Fruit fly (Drosophila melanogaster): Measurements from ENCODE around the gene CG14259.

The CG14259 gene

dm6 chr3R:27131408-27131807 is 37.1 kb downstream of the CG14259 start (continued):
- peak; percentile 30 for TF ChIP-seq CG9727 (GFP tag; optimal IDR thresholded peaks at IDR 0.05)
- TF ChIP-seq croc (GFP tag; conservative IDR thresholded peaks at IDR 0.05): no peak
- peak; percentile 24 for TF ChIP-seq CG18011 (GFP tag; optimal IDR thresholded peaks at IDR 0.05)
- TF ChIP-seq Gsc (GFP tag; IDR thresholded peaks at IDR 0.05): no peak
- no peak for TF ChIP-seq wor (GFP tag; IDR thresholded peaks at IDR 0.05)
- TF ChIP-seq CG9437 (GFP tag; optimal IDR thresholded peaks at IDR 0.05): no peak
- no peak; the same call in 2 of the 3 replicates for TF ChIP-seq C15 (GFP tag; IDR thresholded peaks at IDR 0.05)
- no peak for TF ChIP-seq CG2116 (GFP tag; optimal IDR thresholded peaks at IDR 0.05)
- TF ChIP-seq dan (GFP tag; IDR thresholded peaks at IDR 0.05): no peak
- TF ChIP-seq CG17361 (GFP tag; IDR thresholded peaks at IDR 0.05): no peak
- peak; percentile 78 for TF ChIP-seq Fer1 (GFP tag; optimal IDR thresholded peaks at IDR 0.05)
- no peak for TF ChIP-seq CG3838 (GFP tag; optimal IDR thresholded peaks at IDR 0.05)
- peak; percentile 24 for TF ChIP-seq vfl (GFP tag; optimal IDR thresholded peaks at IDR 0.05)
- peak; percentile 75 for TF ChIP-seq CG7987 (GFP tag; optimal IDR thresholded peaks at IDR 0.05)
- TF ChIP-seq Asciz (GFP tag; optimal IDR thresholded peaks at IDR 0.05): peak; percentile 35
- TF ChIP-seq CG18476 (GFP tag; optimal IDR thresholded peaks at IDR 0.05): no peak
- TF ChIP-seq CG13296 (GFP tag; optimal IDR thresholded peaks at IDR 0.05): peak; percentile 61
- TF ChIP-seq CG13624 (GFP tag; optimal IDR thresholded peaks at IDR 0.05): peak; percentile 32
- peak; percentile 58 for TF ChIP-seq CG17359 (tag; optimal IDR thresholded peaks at IDR 0.05)
- TF ChIP-seq CG7556 (GFP tag; optimal IDR thresholded peaks at IDR 0.05): peak; percentile 34
- TF ChIP-seq Dbx (GFP tag; IDR thresholded peaks at IDR 0.05): peak; percentile 81; the same call in 2 of the 3 replicates
- peak; percentile 39 for TF ChIP-seq CG7786 (GFP tag; optimal IDR thresholded peaks at IDR 0.05)
- peak; percentile 47 for TF ChIP-seq Fer3 (tag; optimal IDR thresholded peaks at IDR 0.05)
- TF ChIP-seq MESR4 (GFP tag; optimal IDR thresholded peaks at IDR 0.05): no peak
- TF ChIP-seq CoRest (tag; optimal IDR thresholded peaks at IDR 0.05): peak; percentile 1
- peak; percentile 9 for TF ChIP-seq Ets65A (GFP tag)
- peak; percentile 48 for TF ChIP-seq CG1233 (GFP tag; optimal IDR thresholded peaks at IDR 0.05)
- TF ChIP-seq cad (GFP tag; optimal IDR thresholded peaks at IDR 0.05): no peak
- TF ChIP-seq dati (GFP tag; IDR thresholded peaks at IDR 0.05): no peak
- TF ChIP-seq Sry-δ (GFP tag; optimal IDR thresholded peaks at IDR 0.05): peak; percentile 2
- peak; percentile 32 for TF ChIP-seq CG2875 (GFP tag; optimal IDR thresholded peaks at IDR 0.05)
- no peak for TF ChIP-seq kay (GFP tag; optimal IDR thresholded peaks at IDR 0.05)
- peak; percentile 61 for TF ChIP-seq CG15514 (GFP tag; optimal IDR thresholded peaks at IDR 0.05)
- TF ChIP-seq CG8924 (tag; optimal IDR thresholded peaks at IDR 0.05): no peak
- peak; percentile 72 for TF ChIP-seq CG10209 (GFP tag; optimal IDR thresholded peaks at IDR 0.05)
- TF ChIP-seq cwo (GFP tag; optimal IDR thresholded peaks at IDR 0.05): peak; percentile 56
- TF ChIP-seq odd (GFP tag; optimal IDR thresholded peaks at IDR 0.05): peak; percentile 36
- TF ChIP-seq Mrtf (GFP tag; IDR thresholded peaks at IDR 0.05): 0 out of 3 replicates have a peak, but pooled peaks have one; percentile 29
- TF ChIP-seq CG6765 (GFP tag; optimal IDR thresholded peaks at IDR 0.05): peak; percentile 73
- TF ChIP-seq CG2678 (tag; optimal IDR thresholded peaks at IDR 0.05): peak; percentile 66
- no peak for TF ChIP-seq z (GFP tag; IDR thresholded peaks at IDR 0.05)
- TF ChIP-seq HLH54F (GFP tag; optimal IDR thresholded peaks at IDR 0.05): no peak
- TF ChIP-seq seq (GFP tag; IDR thresholded peaks at IDR 0.05): peak; percentile 73; the same call in 1 of the 2 replicates
- peak; percentile 25 for TF ChIP-seq Hey (tag; optimal IDR thresholded peaks at IDR 0.05)
- TF ChIP-seq Bgb (GFP tag; IDR thresholded peaks at IDR 0.05; ENCODE audit: partially characterized antibody): no peak
- peak; percentile 12 for TF ChIP-seq Dek (tag; optimal IDR thresholded peaks at IDR 0.05)
- TF ChIP-seq cg (GFP tag; optimal IDR thresholded peaks at IDR 0.05): no peak
- TF ChIP-seq zfh1 (GFP tag; IDR thresholded peaks at IDR 0.05): no peak
- peak; percentile 17 for TF ChIP-seq CG1647 (GFP tag; optimal IDR thresholded peaks at IDR 0.05)
- TF ChIP-seq Hr78 (GFP tag; optimal IDR thresholded peaks at IDR 0.05): no peak
- TF ChIP-seq Usf (GFP tag; optimal IDR thresholded peaks at IDR 0.05): no peak
